Worm (Caenorhabditis elegans) whole organism, young adult: Measurements from ENCODE around the gene dct-15.

Experiments
- B0019.2 ChIP-seq: fragments of 200-800 bp; sonication (Bioruptor generic); conservative IDR thresholded peaks from 2 replicates; pipeline ENCODE4 v1.3.6; 2022; ENCODE audit warnings: missing genetic modification reagents, missing genetic modification characterization, missing compliant biosample characterization
- B0035.1 ChIP-seq: sonication (generic microtip); optimal IDR thresholded peaks from 2 replicates; lab custom pipeline; 2016; ENCODE audit warnings: missing genetic modification characterization, mild to moderate bottlenecking, missing compliant biosample characterization, missing genotype, missing genetic modification reagents
- C06A6.2 ChIP-seq: fragments of 200-800 bp; sonication (Bioruptor generic); conservative IDR thresholded peaks from 2 replicates; pipeline ENCODE4 v1.3.6; 2022; ENCODE audit warnings: missing genetic modification characterization, missing compliant biosample characterization
- C17E4.6 ChIP-seq: fragments of 200-800 bp; sonication (Bioruptor generic); IDR thresholded peaks from 2 replicates; pipeline ENCODE4 v1.3.6; 2022; ENCODE audit warnings: missing genetic modification reagents, missing genetic modification characterization, missing compliant biosample characterization
- F10E7.11 ChIP-seq: sonication (generic microtip); optimal IDR thresholded peaks from 2 replicates; lab custom pipeline; 2017; ENCODE audit warnings: mild to moderate bottlenecking, missing genetic modification characterization, moderate library complexity, missing compliant biosample characterization
- F23B12.7 ChIP-seq: sonication (generic microtip); optimal IDR thresholded peaks from 2 replicates; lab custom pipeline; 2017; ENCODE audit warnings: missing genetic modification characterization, mild to moderate bottlenecking, missing compliant biosample characterization, antibody characterized with exemption, moderate library complexity; ENCODE audit not compliant: insufficient read depth
- F39B2.1 ChIP-seq: fragments of 200-800 bp; sonication (Bioruptor generic); IDR thresholded peaks from 2 replicates; pipeline ENCODE4 v1.3.6; 2022; ENCODE audit warnings: missing genetic modification reagents, missing genetic modification characterization, missing compliant biosample characterization
- Y79H2A.3 ChIP-seq: fragments of 200-800 bp; sonication (Bioruptor generic); conservative IDR thresholded peaks from 2 replicates; pipeline ENCODE4 v1.3.6; 2022; ENCODE audit warnings: missing genetic modification reagents, missing genetic modification characterization, missing compliant biosample characterization
- Y95B8A.8 ChIP-seq: fragments of 200-800 bp; sonication (Bioruptor generic); IDR thresholded peaks from 2 replicates; pipeline ENCODE4 v1.3.6; 2022; ENCODE audit warnings: missing genetic modification reagents, missing genetic modification characterization, missing compliant biosample characterization
- aptf-2 ChIP-seq: fragments of 200-800 bp; sonication (Bioruptor generic); conservative IDR thresholded peaks from 2 replicates; pipeline ENCODE4 v1.3.6; 2022; ENCODE audit warnings: missing genetic modification reagents, missing genetic modification characterization, missing compliant biosample characterization
- athp-1 ChIP-seq: sonication (generic microtip); optimal IDR thresholded peaks from 2 replicates; lab custom pipeline; 2017; ENCODE audit warnings: mild to moderate bottlenecking, missing genetic modification characterization, missing compliant biosample characterization
- attf-5 ChIP-seq: fragments of 200-800 bp; sonication (Bioruptor generic); optimal IDR thresholded peaks from 2 replicates; lab custom pipeline; 2018; ENCODE audit warnings: mild to moderate bottlenecking, missing genetic modification characterization, missing compliant biosample characterization
- cebp-1 ChIP-seq, 2 experiments: fragments of 200-800 bp in 1 of 2; sonication (Bioruptor generic) in 1 of 2; sonication (generic microtip) in 1 of 2; IDR thresholded peaks in 1 of 2; optimal IDR thresholded peaks in 1 of 2; 2 replicates each; pipeline versions ENCODE4 v1.3.6 to Lab custom; 2017 to 2022; ENCODE audit warnings: missing compliant biosample characterization in 2 of 2, missing genetic modification characterization in 2 of 2, mild to moderate bottlenecking in 1 of 2, missing genetic modification reagents in 1 of 2, moderate library complexity in 1 of 2
- cebp-2 ChIP-seq: fragments of 200-800 bp; sonication (Bioruptor generic); IDR thresholded peaks from 2 replicates; pipeline ENCODE4 v1.3.6; 2022; ENCODE audit warnings: missing genetic modification characterization, missing compliant biosample characterization
- ceh-100 ChIP-seq: fragments of 200-800 bp; sonication (Bioruptor generic); IDR thresholded peaks from 2 replicates; pipeline ENCODE4 v1.3.6; 2022; ENCODE audit warnings: missing genetic modification reagents, missing genetic modification characterization, missing compliant biosample characterization
- ceh-27 ChIP-seq: fragments of 200-800 bp; sonication (Bioruptor generic); optimal IDR thresholded peaks from 2 replicates; lab custom pipeline; 2018; ENCODE audit warnings: mild to moderate bottlenecking, missing genetic modification characterization, moderate library complexity, missing compliant biosample characterization
- ceh-79 ChIP-seq: sonication (generic microtip); optimal IDR thresholded peaks from 2 replicates; lab custom pipeline; 2017; ENCODE audit warnings: mild to moderate bottlenecking, missing genetic modification characterization, missing compliant biosample characterization
- dox-1 ChIP-seq: fragments of 200-800 bp; sonication (Bioruptor generic); IDR thresholded peaks from 2 replicates; pipeline ENCODE4 v1.3.6; 2022; ENCODE audit warnings: missing genetic modification reagents, missing genetic modification characterization, missing compliant biosample characterization
- efl-1 ChIP-seq: fragments of 150-350 bp; optimal IDR thresholded peaks from 2 replicates; lab custom pipeline; 2014; ENCODE audit warnings: missing biosample characterization, missing genetic modification reagents, missing genetic modification characterization
- egrh-3 ChIP-seq: fragments of 200-800 bp; sonication (Bioruptor generic); IDR thresholded peaks from 2 replicates; pipeline ENCODE4 v1.3.6; 2022; ENCODE audit warnings: missing genetic modification reagents, missing genetic modification characterization, missing compliant biosample characterization
- him-1 ChIP-seq: sonication (generic microtip); optimal IDR thresholded peaks from 2 replicates; lab custom pipeline; 2016; ENCODE audit warnings: missing genotype, missing genetic modification reagents, missing genetic modification characterization, missing compliant biosample characterization
- lin-54 ChIP-seq: fragments of 200-800 bp; sonication (Bioruptor generic); optimal IDR thresholded peaks from 2 replicates; lab custom pipeline; 2018; ENCODE audit warnings: mild to moderate bottlenecking, missing genetic modification characterization, missing compliant biosample characterization
- lir-1 ChIP-seq: fragments of 200-800 bp; sonication (Bioruptor generic); conservative IDR thresholded peaks from 2 replicates; pipeline ENCODE4 v1.3.6; 2022; ENCODE audit warnings: missing genetic modification reagents, missing genetic modification characterization, missing compliant biosample characterization
- lsl-1 ChIP-seq: fragments of 200-800 bp; sonication (Bioruptor generic); optimal IDR thresholded peaks from 2 replicates; lab custom pipeline; 2018; ENCODE audit warnings: mild to moderate bottlenecking, missing genetic modification characterization, moderate library complexity, missing compliant biosample characterization
- madf-3 ChIP-seq: fragments of 200-800 bp; sonication (Bioruptor generic); IDR thresholded peaks from 2 replicates; pipeline ENCODE4 v1.3.6; 2022; ENCODE audit warnings: missing genetic modification reagents, missing genetic modification characterization, missing compliant biosample characterization
- madf-6 ChIP-seq: fragments of 200-800 bp; sonication (Bioruptor generic); IDR thresholded peaks from 2 replicates; pipeline ENCODE4 v1.3.6; 2022; ENCODE audit warnings: missing genetic modification reagents, missing genetic modification characterization, missing compliant biosample characterization
- mcd-1 ChIP-seq: fragments of 200-800 bp; sonication (Bioruptor generic); IDR thresholded peaks from 2 replicates; pipeline ENCODE4 v1.3.6; 2022; ENCODE audit warnings: missing genetic modification reagents, missing genetic modification characterization, missing compliant biosample characterization
- mel-28 ChIP-seq: sonication (generic microtip); optimal IDR thresholded peaks from 2 replicates; lab custom pipeline; 2016; ENCODE audit warnings: borderline replicate concordance, mild to moderate bottlenecking, missing genetic modification characterization, missing compliant biosample characterization
- nfya-1 ChIP-seq: sonication (generic microtip); optimal IDR thresholded peaks from 2 replicates; lab custom pipeline; 2017; ENCODE audit warnings: antibody characterized with exemption, missing compliant biosample characterization, missing genetic modification characterization, borderline replicate concordance; ENCODE audit not compliant: insufficient read depth
- nhr-80 ChIP-seq: sonication (generic microtip); optimal IDR thresholded peaks from 2 replicates; lab custom pipeline; 2016; ENCODE audit warnings: missing genetic modification characterization, missing compliant biosample characterization
- pbrm-1 ChIP-seq: fragments of 200-800 bp; sonication (Bioruptor generic); IDR thresholded peaks from 2 replicates; pipeline ENCODE4 v1.3.6; 2022; ENCODE audit warnings: missing genetic modification reagents, missing genetic modification characterization, missing compliant biosample characterization
- sdz-38 ChIP-seq: sonication (generic microtip); optimal IDR thresholded peaks from 2 replicates; lab custom pipeline; 2016; ENCODE audit warnings: missing genotype, missing genetic modification characterization, missing compliant biosample characterization
- sea-2 ChIP-seq: fragments of 200-800 bp; sonication (Bioruptor generic); IDR thresholded peaks from 2 replicates; pipeline ENCODE4 v1.3.6; 2022; ENCODE audit warnings: missing genetic modification characterization, missing compliant biosample characterization
- snpc-1.1 ChIP-seq: sonication (generic microtip); optimal IDR thresholded peaks from 2 replicates; lab custom pipeline; 2017; ENCODE audit warnings: missing genetic modification characterization, mild to moderate bottlenecking, missing compliant biosample characterization, antibody characterized with exemption, moderate library complexity, missing genotype, missing genetic modification reagents; ENCODE audit not compliant: insufficient read depth
- snpc-1.3 ChIP-seq: sonication (generic microtip); optimal IDR thresholded peaks from 2 replicates; lab custom pipeline; 2017; ENCODE audit warnings: missing genetic modification characterization, mild to moderate bottlenecking, missing compliant biosample characterization, antibody characterized with exemption, moderate library complexity, missing genotype, missing genetic modification reagents; ENCODE audit not compliant: insufficient read depth
- snpc-3.4 ChIP-seq: sonication (generic microtip); optimal IDR thresholded peaks from 2 replicates; lab custom pipeline; 2017; ENCODE audit warnings: missing genetic modification characterization, mild to moderate bottlenecking, missing compliant biosample characterization, antibody characterized with exemption, moderate library complexity, missing genotype, missing genetic modification reagents
- snpc-4 ChIP-seq, 5 experiments: fragments of 150-350 bp in 1 of 5; sonication (generic microtip) in 4 of 5; optimal IDR thresholded peaks; 2 replicates each; lab custom pipeline; 2014 to 2018; ENCODE audit warnings: missing genetic modification characterization in 5 of 5, missing biosample characterization in 3 of 5, antibody characterized with exemption in 2 of 5, mild to moderate bottlenecking in 2 of 5, missing compliant biosample characterization in 2 of 5, missing genotype in 2 of 5, moderate library complexity in 2 of 5, missing genetic modification reagents in 1 of 5
- unc-130 ChIP-seq: sonication (generic microtip); optimal IDR thresholded peaks from 2 replicates; lab custom pipeline; 2016; ENCODE audit warnings: missing genetic modification reagents, missing genetic modification characterization, missing compliant biosample characterization
- zim-3 ChIP-seq: sonication (generic microtip); optimal IDR thresholded peaks from 2 replicates; lab custom pipeline; 2017; ENCODE audit warnings: mild to moderate bottlenecking, missing genetic modification characterization, moderate library complexity, missing compliant biosample characterization
- ztf-18 ChIP-seq: sonication (generic microtip); optimal IDR thresholded peaks from 2 replicates; lab custom pipeline; 2016; ENCODE audit warnings: missing genotype, mild to moderate bottlenecking, missing genetic modification characterization, missing compliant biosample characterization
- ztf-3 ChIP-seq: fragments of 200-800 bp; sonication (Bioruptor generic); optimal IDR thresholded peaks from 2 replicates; lab custom pipeline; 2018; ENCODE audit warnings: mild to moderate bottlenecking, missing genetic modification characterization, missing compliant biosample characterization
- ztf-6 ChIP-seq: fragments of 200-800 bp; sonication (Bioruptor generic); IDR thresholded peaks from 2 replicates; pipeline ENCODE4 v1.3.6; 2022; ENCODE audit warnings: missing genetic modification reagents, missing genetic modification characterization, missing compliant biosample characterization

The dct-15 gene

ce11 chrIV:9836317-9836716 is 25.8 kb upstream of the dct-15 start, which contains the start of gene msp-81:
Gene msp-81, minus strand, starts transcription at chrIV:9836417.
- TF ChIP-seq efl-1 (GFP tag; lab: Kevin White, UChicago): no peak
- TF ChIP-seq aptf-2: no peak

DNA sequence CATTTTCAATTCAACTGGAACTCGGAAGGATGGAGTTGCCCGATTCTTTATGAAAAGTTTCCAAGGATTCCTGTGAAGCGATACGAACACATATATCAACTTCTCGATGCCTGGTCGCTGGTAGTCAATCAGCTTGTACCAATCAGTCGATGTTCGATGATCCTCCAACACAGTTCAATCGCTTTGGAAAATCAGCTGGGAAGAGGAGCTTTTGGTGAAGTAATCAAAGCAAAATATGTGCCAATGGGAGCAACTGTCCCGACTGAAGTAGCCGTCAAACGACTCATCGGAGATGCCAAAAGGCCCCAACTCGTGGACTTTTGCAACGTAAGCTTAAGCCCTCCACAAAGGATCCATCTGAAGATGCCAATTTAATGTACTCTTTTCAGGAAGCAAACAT is 22.8 kb upstream of the dct-15 start:
- TF ChIP-seq zim-3 (no peak), sea-2 (GFP tag; lab: Robert Waterston, UW) (no peak), cebp-1 (GFP tag; IDR thresholded peaks at IDR 0.05; lab: Robert Waterston, UW) (no peak), cebp-1 (tag; optimal IDR thresholded peaks at IDR 0.05; lab: Kevin White, UChicago) (no peak), F39B2.1 (no peak), unc-130 (GFP tag; lab: Kevin White, UChicago) (no peak), madf-3 (GFP tag; lab: Robert Waterston, UW) (no peak), C06A6.2 (no peak), sdz-38 (no peak)

DNA sequence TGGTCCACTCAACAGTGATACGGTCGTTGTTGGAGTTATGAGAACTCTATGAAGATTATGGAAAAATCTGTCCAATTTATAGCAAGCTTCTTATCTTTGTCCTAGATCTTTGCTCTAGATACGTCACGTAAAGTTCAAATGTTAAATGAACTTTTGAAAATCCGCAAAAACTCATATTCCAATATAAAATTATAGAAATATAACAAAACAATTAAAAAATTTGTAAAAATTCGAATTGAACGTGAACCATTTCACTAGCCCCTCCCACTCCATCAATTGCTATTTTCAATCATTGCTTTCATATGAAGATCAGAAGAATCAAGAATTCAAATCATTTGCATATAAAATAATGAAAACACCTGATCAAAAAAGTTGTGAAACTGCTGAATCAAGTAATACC is 22.1 kb upstream of the dct-15 start, which contains the start of gene kin-21:
Gene kin-21, plus strand, starts transcription at position 301 of the 400 bp plus-strand sequence.
- TF ChIP-seq nhr-80 (tag; lab: Kevin White, UChicago) (no peak), snpc-1.1 (tag; lab: Kevin White, UChicago) (no peak), lsl-1 (GFP tag; lab: Kevin White, UChicago) (no peak), F10E7.11 (tag; lab: Kevin White, UChicago) (no peak), lin-54 (GFP tag; lab: Kevin White, UChicago) (no peak), mcd-1 (GFP tag; lab: Robert Waterston, UW) (no peak), B0035.1 (tag; lab: Kevin White, UChicago) (no peak), ztf-18 (tag; lab: Kevin White, UChicago) (no peak), mel-28 (tag; lab: Kevin White, UChicago) (no peak), cebp-2 (GFP tag; lab: Robert Waterston, UW) (no peak), egrh-3 (GFP tag; lab: Robert Waterston, UW) (no peak), B0019.2 (no peak), attf-5 (GFP tag; lab: Kevin White, UChicago) (no peak), snpc-4 (GFP tag; optimal IDR thresholded peaks at IDR 0.05; lab: Kevin White, UChicago) (no peak), snpc-4 (tag; optimal IDR thresholded peaks at IDR 0.05; lab: Kevin White, UChicago) (no peak), Y79H2A.3 (GFP tag; lab: Robert Waterston, UW) (no peak), him-1 (no peak), pbrm-1 (GFP tag; lab: Robert Waterston, UW) (no peak), Y95B8A.8 (no peak)
- TF ChIP-seq, all 124 proteins: peak for 0

ce11 chrIV:9825196-9825744 is 14.7 kb upstream of the dct-15 start, which contains the start of gene mtr-4:
Gene mtr-4, plus strand, starts transcription at chrIV:9825694.
- TF ChIP-seq ztf-6: no peak
- TF ChIP-seq snpc-3.4: peak; percentile 27
- TF ChIP-seq lir-1 (GFP tag; lab: Robert Waterston, UW): no peak
- TF ChIP-seq lin-54 (GFP tag; lab: Kevin White, UChicago): peak; percentile 62
- no peak for TF ChIP-seq ceh-79
- peak; percentile 43 for TF ChIP-seq ceh-100 (GFP tag; lab: Robert Waterston, UW)
- peak; percentile 71 for TF ChIP-seq attf-5 (GFP tag; lab: Kevin White, UChicago)
- peak; percentile 96 for TF ChIP-seq madf-6 (GFP tag; lab: Robert Waterston, UW)
- no peak for TF ChIP-seq F23B12.7 (tag; lab: Kevin White, UChicago)
- TF ChIP-seq ztf-3: no peak
- TF ChIP-seq athp-1 (tag; lab: Kevin White, UChicago): peak; percentile 34
- peak; percentile 8 for TF ChIP-seq snpc-1.3 (tag; lab: Kevin White, UChicago)
- peak; percentile 23; the same call in 1 of the 2 replicates for TF ChIP-seq C17E4.6 (GFP tag; lab: Robert Waterston, UW)
- TF ChIP-seq nfya-1: no peak
- peak; percentile 77; the same call in 1 of the 2 replicates for TF ChIP-seq dox-1 (GFP tag; lab: Robert Waterston, UW)
- no peak for TF ChIP-seq ceh-27
